Fruit fly (Drosophila melanogaster) whole organism, embryonic: Measurements from ENCODE around the gene Hr4.

Experiments
- ATbp ChIP-seq: fragments of 200-800 bp; sonication (Bioruptor generic); optimal IDR thresholded peaks from 2 replicates; lab custom pipeline; 2017; ENCODE audit warnings: missing biosample characterization, mild to moderate bottlenecking, missing genetic modification characterization, missing genetic modification reagents
- Abd-B ChIP-seq: fragments of 200-800 bp; sonication (Bioruptor generic); optimal IDR thresholded peaks from 2 replicates; lab custom pipeline; 2018; ENCODE audit warnings: missing biosample characterization, mild to moderate bottlenecking, missing genetic modification characterization, moderate library complexity
- Awh ChIP-seq: fragments of 200-800 bp; sonication (Bioruptor generic); IDR thresholded peaks from 2 replicates; pipeline ENCODE4, ENCODE4 v1.3.6; 2022; ENCODE audit warnings: missing biosample characterization, missing genetic modification characterization
- B-H2 ChIP-seq: fragments of 200-800 bp; sonication (Bioruptor generic); optimal IDR thresholded peaks from 2 replicates; lab custom pipeline; 2018; ENCODE audit warnings: missing biosample characterization, mild to moderate bottlenecking, missing genetic modification characterization
- Blimp-1 ChIP-seq: fragments of 200-800 bp; sonication (Bioruptor generic); optimal IDR thresholded peaks from 3 replicates; lab custom pipeline; 2018; ENCODE audit warnings: missing biosample characterization, missing genetic modification characterization, mild to moderate bottlenecking, moderate library complexity, missing genetic modification reagents
- CG10431 ChIP-seq: fragments of 200-800 bp; sonication (Bioruptor generic); optimal IDR thresholded peaks from 3 replicates; lab custom pipeline; 2018; ENCODE audit warnings: missing biosample characterization, mild to moderate bottlenecking, missing genetic modification characterization
- CG11560 ChIP-seq: fragments of 200-800 bp; sonication (Bioruptor generic); IDR thresholded peaks from 3 replicates; pipeline ENCODE4 v1.3.6; 2022; ENCODE audit warnings: missing biosample characterization, missing genetic modification characterization
- CG11696 ChIP-seq: fragments of 200-800 bp; sonication (Bioruptor generic); IDR thresholded peaks from 2 replicates; pipeline ENCODE4 v1.3.6; 2022; ENCODE audit warnings: missing biosample characterization, missing genetic modification characterization
- CG13424 ChIP-seq: fragments of 200-800 bp; sonication (Bioruptor generic); optimal IDR thresholded peaks from 2 replicates; lab custom pipeline; 2019; ENCODE audit warnings: missing biosample characterization, mild to moderate bottlenecking, missing genetic modification characterization, moderate library complexity
- CG3838 ChIP-seq: fragments of 200-800 bp; sonication (Bioruptor generic); optimal IDR thresholded peaks from 3 replicates; lab custom pipeline; 2016; ENCODE audit warnings: missing biosample characterization, missing genetic modification characterization
- CG4404 ChIP-seq: fragments of 200-800 bp; sonication (Bioruptor generic); IDR thresholded peaks from 2 replicates; pipeline ENCODE4 v1.3.6; 2022; ENCODE audit warnings: missing biosample characterization, missing genetic modification characterization
- CG6254 ChIP-seq: fragments of 200-800 bp; sonication (Bioruptor generic); optimal IDR thresholded peaks from 3 replicates; lab custom pipeline; 2017; ENCODE audit warnings: mild to moderate bottlenecking, missing biosample characterization, missing genetic modification reagents, missing genetic modification characterization
- CG6791 ChIP-seq: fragments of 200-800 bp; sonication (Bioruptor generic); IDR thresholded peaks from 3 replicates; pipeline ENCODE4 v1.3.6; 2022; ENCODE audit warnings: missing biosample characterization, missing genetic modification characterization; ENCODE audit not compliant: partially characterized antibody
- CG8359 ChIP-seq: fragments of 200-800 bp; sonication (Bioruptor generic); optimal IDR thresholded peaks from 2 replicates; lab custom pipeline; 2017; ENCODE audit warnings: missing biosample characterization, mild to moderate bottlenecking, missing genetic modification characterization, borderline replicate concordance
- CG9215 ChIP-seq: fragments of 200-800 bp; sonication (Bioruptor generic); IDR thresholded peaks from 2 replicates; pipeline ENCODE4 v1.3.6; 2022; ENCODE audit warnings: missing biosample characterization, missing genetic modification characterization
- Deaf1 ChIP-seq: fragments of 200-800 bp; optimal IDR thresholded peaks from 3 replicates; lab custom pipeline; 2019; ENCODE audit warnings: missing biosample characterization, mild to moderate bottlenecking, missing genetic modification characterization, moderate library complexity
- Dip3 ChIP-seq: fragments of 200-800 bp; sonication (Bioruptor generic); optimal IDR thresholded peaks from 3 replicates; lab custom pipeline; 2016; ENCODE audit warnings: missing biosample characterization, missing genetic modification characterization
- Drgx ChIP-seq: fragments of 200-800 bp; sonication (Bioruptor generic); IDR thresholded peaks from 2 replicates; pipeline ENCODE4 v1.3.6; 2022; ENCODE audit warnings: missing biosample characterization, missing genetic modification characterization
- HLH3B ChIP-seq: fragments of 200-800 bp; sonication (Bioruptor generic); IDR thresholded peaks from 2 replicates; pipeline ENCODE4 v1.3.6; 2022; ENCODE audit warnings: missing biosample characterization, missing genetic modification characterization
- HLH4C ChIP-seq: fragments of 200-800 bp; sonication (Bioruptor generic); IDR thresholded peaks from 3 replicates; pipeline ENCODE4 v1.3.6; 2022; ENCODE audit warnings: missing biosample characterization, missing genetic modification characterization; ENCODE audit not compliant: partially characterized antibody
- Hey ChIP-seq: fragments of 200-800 bp; sonication (Bioruptor generic); optimal IDR thresholded peaks from 3 replicates; lab custom pipeline; 2018; ENCODE audit warnings: missing biosample characterization, mild to moderate bottlenecking, missing genetic modification characterization
- Lhr ChIP-seq: fragments of 200-800 bp; sonication (Bioruptor generic); optimal IDR thresholded peaks from 3 replicates; lab custom pipeline; 2017; ENCODE audit warnings: mild to moderate bottlenecking, missing biosample characterization, missing genetic modification reagents, missing genetic modification characterization
- Med ChIP-seq: fragments of 200-800 bp; sonication (Bioruptor generic); peaks from one replicate; lab custom pipeline; 2016; ENCODE audit warnings: missing biosample characterization, missing genetic modification characterization, mild to moderate bottlenecking, inconsistent platforms, moderate library complexity
- Meics ChIP-seq: fragments of 200-800 bp; sonication (Bioruptor generic); optimal IDR thresholded peaks from 2 replicates; lab custom pipeline; 2017; ENCODE audit warnings: missing biosample characterization, mild to moderate bottlenecking, missing genetic modification characterization
- Pdp1 ChIP-seq, 2 experiments: fragments of 200-800 bp; sonication (Bioruptor generic); optimal IDR thresholded peaks; 3 replicates each; lab custom pipeline; 2016; ENCODE audit warnings: missing biosample characterization in 2 of 2, missing genetic modification characterization in 2 of 2, mild to moderate bottlenecking in 1 of 2, moderate library complexity in 1 of 2
- Spps ChIP-seq: fragments of 200-800 bp; sonication (Bioruptor generic); optimal IDR thresholded peaks from 2 replicates; lab custom pipeline; 2018; ENCODE audit warnings: missing biosample characterization, mild to moderate bottlenecking, missing genetic modification characterization
- TFAM ChIP-seq: fragments of 200-800 bp; sonication (Bioruptor generic); optimal IDR thresholded peaks from 2 replicates; lab custom pipeline; 2017; ENCODE audit warnings: missing biosample characterization, missing genetic modification characterization, inconsistent platforms
- Trl ChIP-seq, 3 experiments: fragments of >200 bp in 2 of 3; fragments of 200-800 bp in 1 of 3; sonication (Bioruptor generic) in 1 of 3; optimal IDR thresholded peaks; 2 replicates in 1 of 3; 3 replicates in 2 of 3; lab custom pipeline; 2016 to 2017; ENCODE audit warnings: missing biosample characterization in 1 of 3, missing genetic modification characterization in 1 of 3
- bcd ChIP-seq: fragments of 200-800 bp; sonication (Bioruptor generic); optimal IDR thresholded peaks from 2 replicates; lab custom pipeline; 2017; ENCODE audit warnings: missing biosample characterization, mild to moderate bottlenecking, missing genetic modification characterization
- caup ChIP-seq: fragments of 200-800 bp; sonication (Bioruptor generic); optimal IDR thresholded peaks from 3 replicates; lab custom pipeline; 2017; ENCODE audit warnings: missing biosample characterization, mild to moderate bottlenecking, missing genetic modification characterization, moderate library complexity; ENCODE audit not compliant: severe bottlenecking
- chinmo ChIP-seq: fragments of 200-800 bp; sonication (Bioruptor generic); IDR thresholded peaks from 4 replicates; pipeline ENCODE4 v1.3.6; 2022; ENCODE audit warnings: missing biosample characterization, missing genetic modification characterization; ENCODE audit not compliant: partially characterized antibody
- crol ChIP-seq: fragments of 200-800 bp; sonication (Bioruptor generic); IDR thresholded peaks from 2 replicates; pipeline ENCODE4 v1.3.6; 2022; ENCODE audit warnings: missing biosample characterization, missing genetic modification characterization
- emc ChIP-seq: fragments of 200-800 bp; sonication (Bioruptor generic); optimal IDR thresholded peaks from 2 replicates; lab custom pipeline; 2016; ENCODE audit warnings: missing biosample characterization, missing genetic modification characterization
- fu2 ChIP-seq: fragments of 200-800 bp; sonication (Bioruptor generic); optimal IDR thresholded peaks from 2 replicates; lab custom pipeline; 2016; ENCODE audit warnings: missing biosample characterization, missing genetic modification characterization
- gcm2 ChIP-seq: fragments of 200-800 bp; sonication (Bioruptor generic); optimal IDR thresholded peaks from 2 replicates; lab custom pipeline; 2016; ENCODE audit warnings: missing biosample characterization, missing genetic modification characterization
- grn ChIP-seq: fragments of 200-800 bp; sonication (Bioruptor generic); optimal IDR thresholded peaks from 3 replicates; lab custom pipeline; 2017; ENCODE audit warnings: missing biosample characterization, missing genetic modification characterization
- kni ChIP-seq: fragments of 200-800 bp; sonication (Bioruptor generic); optimal IDR thresholded peaks from 3 replicates; lab custom pipeline; 2017; ENCODE audit warnings: mild to moderate bottlenecking, missing biosample characterization, missing genetic modification reagents, missing genetic modification characterization
- knrl ChIP-seq: fragments of 200-800 bp; sonication (Bioruptor generic); IDR thresholded peaks from 3 replicates; pipeline ENCODE4 v1.3.6; 2022; ENCODE audit warnings: missing biosample characterization, missing genetic modification characterization; ENCODE audit not compliant: partially characterized antibody
- rib ChIP-seq: fragments of 200-800 bp; sonication (Bioruptor generic); IDR thresholded peaks from 2 replicates; pipeline ENCODE4 v1.3.6; 2022; ENCODE audit warnings: missing biosample characterization, missing genetic modification characterization
- sob ChIP-seq: fragments of 200-800 bp; sonication (Bioruptor generic); IDR thresholded peaks from 2 replicates; pipeline ENCODE4 v1.3.6; 2022; ENCODE audit warnings: missing biosample characterization, missing genetic modification characterization
- sqz ChIP-seq: fragments of 200-800 bp; sonication (Bioruptor generic); optimal IDR thresholded peaks from 3 replicates; lab custom pipeline; 2018; ENCODE audit warnings: missing biosample characterization, mild to moderate bottlenecking, missing genetic modification characterization
- ssp ChIP-seq: fragments of 200-800 bp; sonication (Bioruptor generic); IDR thresholded peaks from 2 replicates; pipeline ENCODE4 v1.3.6; 2022; ENCODE audit warnings: missing biosample characterization, missing genetic modification characterization
- twi ChIP-seq: fragments of 200-800 bp; optimal IDR thresholded peaks from 2 replicates; lab custom pipeline; 2019; ENCODE audit warnings: missing biosample characterization, mild to moderate bottlenecking, missing genetic modification characterization, moderate library complexity
- vfl ChIP-seq: fragments of 200-800 bp; sonication (Bioruptor generic); optimal IDR thresholded peaks from 2 replicates; lab custom pipeline; 2016; ENCODE audit warnings: missing biosample characterization, missing genetic modification characterization
- yki ChIP-seq: fragments of >200 bp; optimal IDR thresholded peaks from 3 replicates; lab custom pipeline; 2018
- zen2 ChIP-seq: fragments of 200-800 bp; sonication (Bioruptor generic); IDR thresholded peaks from 3 replicates; pipeline ENCODE4 v1.3.6; 2022; ENCODE audit warnings: missing biosample characterization, missing genetic modification characterization; ENCODE audit not compliant: partially characterized antibody
- zfh2 ChIP-seq: fragments of 200-800 bp; sonication (Bioruptor generic); optimal IDR thresholded peaks from 2 replicates; lab custom pipeline; 2016; ENCODE audit warnings: missing biosample characterization, missing genetic modification characterization

The Hr4 gene

dm6 chrX:1972150-1972549, 30.4 kb downstream of the Hr4 start (continued):
- TF ChIP-seq B-H2 (no peak), CG8359 (GFP tag; lab: Kevin White, UChicago) (no peak), Med (GFP tag; lab: Kevin White, UChicago) (peak; percentile 65), caup (GFP tag; lab: Kevin White, UChicago) (no peak), HLH3B (GFP tag; lab: Robert Waterston, UW) (no peak), Spps (no peak), Abd-B (GFP tag; lab: Kevin White, UChicago) (no peak), Deaf1 (tag; lab: Kevin White, UChicago) (peak; percentile 23), CG10431 (GFP tag; lab: Kevin White, UChicago) (peak; percentile 49), bcd (GFP tag; lab: Kevin White, UChicago) (no peak), CG11560 (tag; lab: Robert Waterston, UW) (no peak), zfh2 (no peak), CG4404 (GFP tag; lab: Robert Waterston, UW) (no peak), CG13424 (tag; lab: Kevin White, UChicago) (no peak), fu2 (no peak), rib (no peak), TFAM (no peak), twi (tag; lab: Kevin White, UChicago) (peak; percentile 8), CG6254 (GFP tag; lab: Kevin White, UChicago) (no peak), kni (GFP tag; lab: Kevin White, UChicago) (peak; percentile 85), knrl (GFP tag; lab: Robert Waterston, UW) (no peak), ssp (GFP tag; lab: Robert Waterston, UW) (no peak), sob (GFP tag; lab: Robert Waterston, UW) (no peak), crol (GFP tag; lab: Robert Waterston, UW) (peak; percentile 83), Blimp-1 (GFP tag; lab: Kevin White, UChicago) (peak; percentile 98), Dip3 (GFP tag; lab: Kevin White, UChicago) (no peak), Lhr (GFP tag; lab: Kevin White, UChicago) (no peak), CG3838 (GFP tag; lab: Kevin White, UChicago) (no peak)
- TF ChIP-seq, all 482 proteins: peak for 21

dm6 chrX:1975879-1976601, 34.3 kb downstream of the Hr4 start:
- peak; percentile 98 for TF ChIP-seq Blimp-1 (GFP tag; lab: Kevin White, UChicago)
- TF ChIP-seq yki (lab: Kevin White, UChicago) = peak; percentile 78
- TF ChIP-seq zen2 (GFP tag; lab: Robert Waterston, UW) = peak; percentile 32; the same call in 1 of the 3 replicates
- TF ChIP-seq chinmo = peak; percentile 83; the same call in 3 of the 4 replicates
- no peak for TF ChIP-seq CG9215 (GFP tag; lab: Robert Waterston, UW)
- TF ChIP-seq Trl (optimal IDR thresholded peaks at IDR 0.05; lab: Kevin White, UChicago) = peak; percentile 70 to 87
- TF ChIP-seq Trl (GFP tag; optimal IDR thresholded peaks at IDR 0.05; lab: Kevin White, UChicago) = no peak
- TF ChIP-seq Pdp1 (GFP tag; optimal IDR thresholded peaks at IDR 0.05; lab: Kevin White, UChicago) = peak in 1 of 2 experiments; percentile 93
- peak; percentile 89 for TF ChIP-seq grn (GFP tag; lab: Kevin White, UChicago)
- TF ChIP-seq CG11696 = no peak
- TF ChIP-seq HLH4C (GFP tag; lab: Robert Waterston, UW) = 0 out of 3 replicates have a peak, but pooled peaks have one; percentile 9
- TF ChIP-seq emc (GFP tag; lab: Kevin White, UChicago) = no peak
- peak; percentile 51 for TF ChIP-seq Drgx (GFP tag; lab: Robert Waterston, UW)
- TF ChIP-seq ATbp (GFP tag; lab: Kevin White, UChicago) = peak; percentile 37
- 0 out of 2 replicates have a peak, but pooled peaks have one; percentile 5 for TF ChIP-seq Awh
- peak; percentile 5 for TF ChIP-seq Med (GFP tag; lab: Kevin White, UChicago)
- TF ChIP-seq CG6791 (GFP tag; lab: Robert Waterston, UW) = 0 out of 3 replicates have a peak, but pooled peaks have one; percentile 9
- TF ChIP-seq vfl (GFP tag; lab: Kevin White, UChicago) = no peak
- TF ChIP-seq knrl (GFP tag; lab: Robert Waterston, UW) = no peak
- peak; percentile 94 for TF ChIP-seq crol (GFP tag; lab: Robert Waterston, UW)
- no peak for TF ChIP-seq Hey (tag; lab: Kevin White, UChicago)
- TF ChIP-seq gcm2 (GFP tag; lab: Kevin White, UChicago) = no peak
- peak; percentile 16 for TF ChIP-seq sqz (GFP tag; lab: Kevin White, UChicago)
- peak; percentile 97 for TF ChIP-seq Deaf1 (tag; lab: Kevin White, UChicago)
- TF ChIP-seq Meics (GFP tag; lab: Kevin White, UChicago) = no peak
